Fruit fly (Drosophila melanogaster): ENCODE measurements around the gene mtDNA-helicase.

The mtDNA-helicase gene

dm6 chr2L:9897296-9897695 lies 4.0 kb upstream of the mtDNA-helicase start, which contains the start of gene RpS2 (continued):
- TF ChIP-seq trh (GFP tag; optimal IDR thresholded peaks at IDR 0.05) = no peak
- TF ChIP-seq HHEX (GFP tag; optimal IDR thresholded peaks at IDR 0.05) = peak; percentile 35
- peak; percentile 29 for TF ChIP-seq dmrt11E (tag; optimal IDR thresholded peaks at IDR 0.05)
- TF ChIP-seq tgo (GFP tag; IDR thresholded peaks at IDR 0.05) = no peak
- no peak for TF ChIP-seq CG2199 (GFP tag; IDR thresholded peaks at IDR 0.05)
- peak; percentile 59 for TF ChIP-seq wek (GFP tag; optimal IDR thresholded peaks at IDR 0.05)
- no peak for TF ChIP-seq CG7786 (GFP tag; optimal IDR thresholded peaks at IDR 0.05)
- TF ChIP-seq fd3F (GFP tag; optimal IDR thresholded peaks at IDR 0.05) = no peak
- no peak for TF ChIP-seq CG4730 (GFP tag; IDR thresholded peaks at IDR 0.05)
- TF ChIP-seq fd102C (GFP tag; optimal IDR thresholded peaks at IDR 0.05) = peak; percentile 22
- peak; percentile 30 for TF ChIP-seq CoRest (tag; optimal IDR thresholded peaks at IDR 0.05)
- TF ChIP-seq unpg (GFP tag; optimal IDR thresholded peaks at IDR 0.05) = peak; percentile 51
- TF ChIP-seq sna (GFP tag; IDR thresholded peaks at IDR 0.05; ENCODE audit: partially characterized antibody) = peak; percentile 98
- no peak for TF ChIP-seq CHES-1-like (GFP tag; optimal IDR thresholded peaks at IDR 0.05)
- peak; percentile 99 for TF ChIP-seq CG34224 (GFP tag; IDR thresholded peaks at IDR 0.05; ENCODE audit: partially characterized antibody)
- TF ChIP-seq Poxn (GFP tag; IDR thresholded peaks at IDR 0.05) = no peak
- peak; percentile 75 for TF ChIP-seq HmgZ (tag; optimal IDR thresholded peaks at IDR 0.05)
- TF ChIP-seq CG7556 (GFP tag; optimal IDR thresholded peaks at IDR 0.05) = no peak
- TF ChIP-seq HmgD (GFP tag; optimal IDR thresholded peaks at IDR 0.05) = no peak
- TF ChIP-seq CG8290 (GFP tag; optimal IDR thresholded peaks at IDR 0.05) = peak; percentile 51
- TF ChIP-seq CG8290 (tag; optimal IDR thresholded peaks at IDR 0.05) = peak in 1 of 2 experiments; percentile 88
- no peak for TF ChIP-seq Atf3 (GFP tag; optimal IDR thresholded peaks at IDR 0.05)
- no peak for TF ChIP-seq CG12104 (GFP tag; optimal IDR thresholded peaks at IDR 0.05)
- peak; percentile 47 for TF ChIP-seq oc (tag; optimal IDR thresholded peaks at IDR 0.05)
- peak in 1 of 2 experiments; percentile 11 for TF ChIP-seq Eip74EF (GFP tag; optimal IDR thresholded peaks at IDR 0.05)
- no peak for TF ChIP-seq br (optimal IDR thresholded peaks at IDR 0.05)
- peak; percentile 71 for TF ChIP-seq CG15514 (GFP tag; optimal IDR thresholded peaks at IDR 0.05)
- no peak for TF ChIP-seq Optix (GFP tag; IDR thresholded peaks at IDR 0.05)
- TF ChIP-seq Hmx (GFP tag; optimal IDR thresholded peaks at IDR 0.05) = no peak
- peak; percentile 7 for TF ChIP-seq disco-r (GFP tag; optimal IDR thresholded peaks at IDR 0.05)
- TF ChIP-seq CG12659 (GFP tag; optimal IDR thresholded peaks at IDR 0.05) = peak; percentile 82
- TF ChIP-seq row (GFP tag; IDR thresholded peaks at IDR 0.05) = peak; percentile 83
- peak; percentile 87 for TF ChIP-seq chm (GFP tag; IDR thresholded peaks at IDR 0.05)
- peak; percentile 97 for TF ChIP-seq BEAF-32 (GFP tag; optimal IDR thresholded peaks at IDR 0.05)
- TF ChIP-seq CG12391 (tag; optimal IDR thresholded peaks at IDR 0.05) = peak; percentile 65
- TF ChIP-seq Bteb2 (GFP tag; optimal IDR thresholded peaks at IDR 0.05) = no peak
- no peak; the same call in 1 of the 2 replicates for TF ChIP-seq CG10321 (GFP tag; IDR thresholded peaks at IDR 0.05)
- no peak for TF ChIP-seq sens-2 (GFP tag; IDR thresholded peaks at IDR 0.05)
- TF ChIP-seq D (optimal IDR thresholded peaks at IDR 0.05) = no peak
- TF ChIP-seq D (GFP tag; optimal IDR thresholded peaks at IDR 0.05) = peak; percentile 16
- TF ChIP-seq amos (GFP tag; IDR thresholded peaks at IDR 0.05; ENCODE audit: partially characterized antibody) = peak; percentile 100
- TF ChIP-seq CG1603 (tag; optimal IDR thresholded peaks at IDR 0.05) = peak; percentile 90
- no peak for TF ChIP-seq BtbVII (GFP tag; optimal IDR thresholded peaks at IDR 0.05)
- no peak for TF ChIP-seq CG5180 (GFP tag; optimal IDR thresholded peaks at IDR 0.05)
- TF ChIP-seq CG33557 (GFP tag; optimal IDR thresholded peaks at IDR 0.05) = no peak
- TF ChIP-seq CG9727 (GFP tag; optimal IDR thresholded peaks at IDR 0.05) = peak; percentile 26
- no peak for TF ChIP-seq CG9876 (GFP tag; optimal IDR thresholded peaks at IDR 0.05)
- TF ChIP-seq CG17829 (tag; optimal IDR thresholded peaks at IDR 0.05) = no peak
- peak; percentile 27 for TF ChIP-seq Myb (GFP tag; optimal IDR thresholded peaks at IDR 0.05)
- TF ChIP-seq CG42726 (GFP tag; IDR thresholded peaks at IDR 0.05; ENCODE audit: partially characterized antibody) = peak; percentile 99
- TF ChIP-seq luna (GFP tag; optimal IDR thresholded peaks at IDR 0.05) = no peak

Data from whole organism, embryonic.